Worm (Caenorhabditis elegans) whole organism, L3 larva: ENCODE data around the gene R10F2.5.

Experiments used
- ama-1 ChIP-seq: fragments of 150-350 bp; optimal IDR thresholded peaks from 2 replicates; lab custom pipeline; 2018
- ceh-28 ChIP-seq: fragments of 150-350 bp; optimal IDR thresholded peaks from 2 replicates; lab custom pipeline; 2014; ENCODE audit warnings: missing biosample characterization, missing genetic modification reagents, missing genetic modification characterization
- elt-2 ChIP-seq: sonication (generic microtip); optimal IDR thresholded peaks from 2 replicates; lab custom pipeline; 2016; ENCODE audit warnings: missing genetic modification reagents, mild to moderate bottlenecking, missing genetic modification characterization, missing compliant biosample characterization
- fkh-10 ChIP-seq: sonication (generic microtip); optimal IDR thresholded peaks from 2 replicates; lab custom pipeline; 2017; ENCODE audit warnings: missing biosample characterization, missing genetic modification reagents, missing genetic modification characterization
- fos-1 ChIP-seq: fragments of 150-350 bp; optimal IDR thresholded peaks from 2 replicates; lab custom pipeline; 2014; ENCODE audit warnings: missing biosample characterization, missing genetic modification characterization
- hmg-11 ChIP-seq: sonication (generic microtip); optimal IDR thresholded peaks from 2 replicates; lab custom pipeline; 2016; ENCODE audit warnings: missing genetic modification characterization, missing compliant biosample characterization
- mdl-1 ChIP-seq: fragments of 150-350 bp; optimal IDR thresholded peaks from 2 replicates; lab custom pipeline; 2014; ENCODE audit warnings: missing biosample characterization, missing genetic modification characterization
- nhr-12 ChIP-seq: fragments of 150-350 bp; optimal IDR thresholded peaks from 2 replicates; lab custom pipeline; 2014; ENCODE audit warnings: missing biosample characterization, missing genetic modification characterization
- nhr-25 ChIP-seq: sonication (generic microtip); optimal IDR thresholded peaks from 2 replicates; lab custom pipeline; 2017; ENCODE audit warnings: missing biosample characterization, missing genetic modification characterization
- snpc-4 ChIP-seq: fragments of 150-350 bp; optimal IDR thresholded peaks from 2 replicates; lab custom pipeline; 2014; ENCODE audit warnings: missing biosample characterization, missing genetic modification characterization

- no peak for TF ChIP-seq nhr-25 (tag; lab: Kevin White, UChicago)
- no peak for TF ChIP-seq mdl-1 (tag; lab: Kevin White, UChicago)
- TF ChIP-seq snpc-4 (tag; lab: Kevin White, UChicago): no peak
- no peak for TF ChIP-seq elt-2 (tag; lab: Kevin White, UChicago)
- TF ChIP-seq fos-1: no peak
- TF ChIP-seq fkh-10: no peak
- no peak for TF ChIP-seq nhr-12
- TF ChIP-seq ceh-28 (tag; lab: Kevin White, UChicago): no peak
- TF ChIP-seq hmg-11 (tag; lab: Kevin White, UChicago): no peak
- TF ChIP-seq ama-1 (lab: Kevin White, UChicago): no peak
These were observed 17.0 kb upstream of the R10F2.5 start for ce11 chrIII:2941578-2941977.
